Worm (Caenorhabditis elegans): Measurements from ENCODE around the gene rpl-36.

rpl-36 gene

DNA sequence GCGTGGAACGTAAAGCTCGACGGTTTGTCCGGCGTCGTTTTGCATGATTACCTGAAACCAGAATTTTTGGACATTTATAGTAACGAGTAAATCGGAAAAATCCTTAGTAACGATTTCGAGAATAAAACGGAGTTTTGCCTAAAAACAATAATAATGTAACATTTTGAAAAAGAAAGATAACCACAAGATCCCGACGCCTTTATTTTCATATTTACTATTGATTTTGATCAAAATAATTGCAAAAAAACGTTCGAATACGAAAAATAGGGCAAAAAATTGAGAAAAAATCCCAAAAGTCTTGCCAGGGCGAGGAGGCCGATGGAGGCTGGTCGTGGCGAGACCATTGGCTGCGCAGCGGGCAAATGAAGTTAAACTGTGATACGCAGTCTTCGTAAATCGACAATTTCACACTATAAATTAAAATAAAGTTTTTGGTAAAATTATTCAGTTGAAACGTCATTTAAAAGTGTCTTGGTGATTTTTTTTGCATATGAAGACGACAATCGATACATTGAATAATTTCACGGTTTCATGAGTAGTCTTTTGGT lies 9.6 kb downstream of the rpl-36 start, which contains the start of gene rps-21 (continued):
- peak; percentile 67 for TF ChIP-seq lin-54 (GFP tag; optimal IDR thresholded peaks at IDR 0.05)
- no peak for TF ChIP-seq pha-4 (tag; optimal IDR thresholded peaks at IDR 0.05)
- no peak for TF ChIP-seq F57C9.4 (tag; optimal IDR thresholded peaks at IDR 0.05)
- TF ChIP-seq ets-4 (GFP tag; optimal IDR thresholded peaks at IDR 0.05): no peak
- TF ChIP-seq ekl-4 (GFP tag; IDR thresholded peaks at IDR 0.05): 0 out of 2 replicates have a peak, but pooled peaks have one; percentile 23
- peak; percentile 49 for TF ChIP-seq lin-40 (tag; optimal IDR thresholded peaks at IDR 0.05)
- TF ChIP-seq ztf-26 (tag; optimal IDR thresholded peaks at IDR 0.05): no peak
- peak; percentile 43 for TF ChIP-seq ceh-27 (GFP tag; optimal IDR thresholded peaks at IDR 0.05)
- no peak for TF ChIP-seq nhr-90 (tag; optimal IDR thresholded peaks at IDR 0.05)
- TF ChIP-seq him-1 (tag; optimal IDR thresholded peaks at IDR 0.05): no peak
- no peak for TF ChIP-seq somi-1 (GFP tag; optimal IDR thresholded peaks at IDR 0.05)
- no peak for TF ChIP-seq B0035.1 (tag; optimal IDR thresholded peaks at IDR 0.05)
- TF ChIP-seq ceh-91 (GFP tag; IDR thresholded peaks at IDR 0.05): peak; percentile 21; the same call in 1 of the 2 replicates
- TF ChIP-seq nhr-179 (tag; optimal IDR thresholded peaks at IDR 0.05): no peak
- no peak for TF ChIP-seq zfh-2 (GFP tag; conservative IDR thresholded peaks at IDR 0.05)
- TF ChIP-seq die-1 (tag; optimal IDR thresholded peaks at IDR 0.05): no peak
- no peak for TF ChIP-seq Y79H2A.3 (GFP tag; conservative IDR thresholded peaks at IDR 0.05)
- no peak for TF ChIP-seq atf-7 (tag; optimal IDR thresholded peaks at IDR 0.05)
- no peak for TF ChIP-seq F39B2.1 (GFP tag; IDR thresholded peaks at IDR 0.05)
- no peak for TF ChIP-seq lin-26 (GFP tag; IDR thresholded peaks at IDR 0.05)
- TF ChIP-seq nfya-2 (GFP tag; IDR thresholded peaks at IDR 0.05): no peak
- peak in 1 of 3 experiments; percentile 74 for TF ChIP-seq lin-35 (GFP tag; optimal IDR thresholded peaks at IDR 0.05)
- TF ChIP-seq ama-1 (optimal IDR thresholded peaks at IDR 0.05): no peak
- no peak for TF ChIP-seq ama-1 (GFP tag; optimal IDR thresholded peaks at IDR 0.05)

DNA sequence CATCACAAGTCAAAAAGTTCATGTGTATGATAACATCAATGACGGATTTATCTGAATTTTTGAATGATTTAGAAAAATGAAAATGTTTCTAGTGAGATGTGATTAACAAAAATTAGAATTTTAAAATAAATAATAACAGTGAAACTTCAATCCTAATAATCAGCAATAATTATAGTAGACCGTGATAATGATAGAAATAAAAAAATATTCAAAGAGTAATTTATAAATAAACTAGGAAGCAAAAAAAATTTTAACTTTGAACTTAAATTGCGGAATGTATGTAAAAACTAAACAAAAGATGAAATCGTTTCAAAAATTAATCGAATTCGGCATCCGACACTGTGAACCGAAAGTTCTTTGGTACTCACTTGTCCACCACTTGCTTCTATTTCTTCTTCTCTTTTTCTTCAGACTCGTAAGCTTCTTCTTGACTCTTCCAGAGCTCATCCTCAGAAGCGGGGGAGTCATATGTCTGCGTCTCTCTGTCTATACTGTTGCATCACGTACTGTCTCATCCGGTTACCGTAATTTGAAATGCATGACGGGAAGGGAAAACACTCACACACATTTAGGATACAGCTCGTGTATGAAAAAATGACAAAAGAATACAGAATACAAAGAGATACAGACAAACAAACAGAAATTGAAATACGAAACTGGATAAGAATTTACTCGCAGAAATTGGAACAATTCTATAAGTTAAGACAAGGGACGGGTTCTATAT lies 13.1 kb downstream of the rpl-36 start, which contains the start of gene mec-14:
Gene mec-14, minus strand, starts transcription at position 51 of the 724 bp plus-strand sequence.
- no peak for TF ChIP-seq nfya-2 (GFP tag; IDR thresholded peaks at IDR 0.05)
- no peak for TF ChIP-seq aptf-2 (GFP tag; conservative IDR thresholded peaks at IDR 0.05)
- TF ChIP-seq somi-1 (GFP tag; optimal IDR thresholded peaks at IDR 0.05): no peak
- peak; percentile 54; the same call in 1 of the 2 replicates for TF ChIP-seq hmg-1.2 (GFP tag; IDR thresholded peaks at IDR 0.05)

- no peak for TF ChIP-seq ceh-58 (GFP tag; IDR thresholded peaks at IDR 0.05)
- no peak for TF ChIP-seq attf-3 (GFP tag; conservative IDR thresholded peaks at IDR 0.05)
- no peak for TF ChIP-seq atf-7 (tag; optimal IDR thresholded peaks at IDR 0.05)
- TF ChIP-seq ztf-25 (GFP tag; IDR thresholded peaks at IDR 0.05): no peak
- no peak for TF ChIP-seq snpc-1.3 (tag; optimal IDR thresholded peaks at IDR 0.05; ENCODE audit: insufficient read depth)
- no peak for TF ChIP-seq hlh-12 (tag; optimal IDR thresholded peaks at IDR 0.05)
- no peak for TF ChIP-seq madf-8 (GFP tag; conservative IDR thresholded peaks at IDR 0.05)
- no peak for TF ChIP-seq Y53G8AR.9 (GFP tag; conservative IDR thresholded peaks at IDR 0.05)
Measured at ce11 chrIII:7195325-7195724, 15.3 kb downstream of the rpl-36 start, which contains the start of gene F37C12.18. F37C12.18 (minus strand) TSS chrIII:7195425.

DNA sequence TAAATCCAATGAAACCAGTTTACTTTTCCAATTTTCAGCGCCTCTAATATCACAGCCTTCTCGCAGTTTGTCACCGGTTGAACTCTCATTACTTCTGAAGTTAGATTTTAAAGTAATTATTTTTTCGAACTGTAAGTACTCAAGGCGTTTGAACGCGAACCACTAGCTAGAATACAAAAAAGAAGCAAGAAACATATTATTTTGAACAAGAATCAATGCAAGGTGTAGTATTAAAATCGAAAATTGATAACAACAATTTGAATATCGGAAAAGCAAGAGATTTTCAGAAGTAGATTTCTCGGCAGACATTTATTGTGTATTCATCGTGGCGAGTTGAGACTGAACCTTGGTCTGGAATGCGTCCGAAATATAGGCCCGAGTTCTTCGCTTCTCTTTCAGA lies 17.9 kb downstream of the rpl-36 start, which contains the start of gene exos-9:
Gene exos-9, minus strand, starts transcription at position 101 of the 400 bp plus-strand sequence.
- TF ChIP-seq lin-54 (GFP tag; optimal IDR thresholded peaks at IDR 0.05): peak; percentile 2
- no peak for TF ChIP-seq dox-1 (GFP tag; IDR thresholded peaks at IDR 0.05)
- TF ChIP-seq zim-3 (tag; optimal IDR thresholded peaks at IDR 0.05): no peak
- TF ChIP-seq madf-3 (GFP tag; IDR thresholded peaks at IDR 0.05): no peak
- no peak for TF ChIP-seq nhr-120 (GFP tag; IDR thresholded peaks at IDR 0.05)
- no peak for TF ChIP-seq snpc-4 (GFP tag; optimal IDR thresholded peaks at IDR 0.05)
- peak in 1 of 4 experiments; percentile 19 for TF ChIP-seq snpc-4 (tag; optimal IDR thresholded peaks at IDR 0.05)
- no peak for TF ChIP-seq ceh-91 (GFP tag; IDR thresholded peaks at IDR 0.05)
